Fruit fly (Drosophila melanogaster) whole organism, embryonic: ENCODE data around the gene Smox.
A peak's percentile ranks its signal among the peaks of the same experiment; 100 is the strongest.

Experiments
- Atf3 ChIP-seq: fragments of 200-800 bp; sonication (Bioruptor generic); optimal IDR thresholded peaks from 3 replicates; lab custom pipeline; 2016; ENCODE audit warnings: missing biosample characterization, missing genetic modification characterization
- Awh ChIP-seq: fragments of 200-800 bp; sonication (Bioruptor generic); IDR thresholded peaks from 2 replicates; pipeline ENCODE4, ENCODE4 v1.3.6; 2022; ENCODE audit warnings: missing biosample characterization, missing genetic modification characterization
- CG10462 ChIP-seq: fragments of 200-800 bp; sonication (Bioruptor generic); optimal IDR thresholded peaks from 2 replicates; lab custom pipeline; 2016; ENCODE audit warnings: missing biosample characterization, missing genetic modification characterization
- CG11504 ChIP-seq: fragments of 200-800 bp; sonication (Bioruptor generic); optimal IDR thresholded peaks from 3 replicates; lab custom pipeline; 2019; ENCODE audit warnings: missing biosample characterization, mild to moderate bottlenecking, missing genetic modification characterization, moderate library complexity
- CG11696 ChIP-seq: fragments of 200-800 bp; sonication (Bioruptor generic); IDR thresholded peaks from 2 replicates; pipeline ENCODE4 v1.3.6; 2022; ENCODE audit warnings: missing biosample characterization, missing genetic modification characterization
- CG12071 ChIP-seq: fragments of 200-800 bp; sonication (Bioruptor generic); optimal IDR thresholded peaks from 3 replicates; lab custom pipeline; 2018; ENCODE audit warnings: missing biosample characterization, mild to moderate bottlenecking, missing genetic modification characterization
- CG14667 ChIP-seq: fragments of 200-800 bp; sonication (Bioruptor generic); IDR thresholded peaks from 2 replicates; pipeline ENCODE4 v1.3.6; 2022; ENCODE audit warnings: missing biosample characterization, missing genetic modification characterization
- CG18262 ChIP-seq: fragments of 200-800 bp; optimal IDR thresholded peaks from 3 replicates; lab custom pipeline; 2019; ENCODE audit warnings: missing biosample characterization, mild to moderate bottlenecking, missing genetic modification characterization, moderate library complexity
- CG2678 ChIP-seq: fragments of 200-800 bp; sonication (Bioruptor generic); optimal IDR thresholded peaks from 3 replicates; lab custom pipeline; 2019; ENCODE audit warnings: missing biosample characterization, mild to moderate bottlenecking, missing genetic modification characterization, moderate library complexity
- CG30020 ChIP-seq: fragments of 200-800 bp; optimal IDR thresholded peaks from 2 replicates; lab custom pipeline; 2019; ENCODE audit warnings: missing biosample characterization, mild to moderate bottlenecking, missing genetic modification characterization, moderate library complexity
- CG30403 ChIP-seq: fragments of 200-800 bp; sonication (Bioruptor generic); optimal IDR thresholded peaks from 3 replicates; lab custom pipeline; 2016; ENCODE audit warnings: missing biosample characterization, missing genetic modification characterization
- CG30431 ChIP-seq: fragments of 200-800 bp; sonication (Bioruptor generic); optimal IDR thresholded peaks from 2 replicates; lab custom pipeline; 2017; ENCODE audit warnings: missing biosample characterization, missing genetic modification characterization
- CG34376 ChIP-seq: fragments of 200-800 bp; sonication (Bioruptor generic); optimal IDR thresholded peaks from 2 replicates; lab custom pipeline; 2018; ENCODE audit warnings: missing biosample characterization, mild to moderate bottlenecking, missing genetic modification characterization
- CG6689 ChIP-seq: fragments of 200-800 bp; sonication (Bioruptor generic); IDR thresholded peaks from 2 replicates; pipeline ENCODE4 v1.3.6; 2022; ENCODE audit warnings: missing biosample characterization, missing genetic modification characterization
- CG6791 ChIP-seq: fragments of 200-800 bp; sonication (Bioruptor generic); IDR thresholded peaks from 3 replicates; pipeline ENCODE4 v1.3.6; 2022; ENCODE audit warnings: missing biosample characterization, missing genetic modification characterization; ENCODE audit not compliant: partially characterized antibody
- CG8089 ChIP-seq: fragments of 200-800 bp; sonication (Bioruptor generic); optimal IDR thresholded peaks from 3 replicates; lab custom pipeline; 2016; ENCODE audit warnings: missing biosample characterization, missing genetic modification characterization
- CoRest ChIP-seq: fragments of 200-800 bp; sonication (Bioruptor generic); optimal IDR thresholded peaks from 3 replicates; lab custom pipeline; 2018; ENCODE audit warnings: missing biosample characterization, mild to moderate bottlenecking, missing genetic modification characterization, moderate library complexity
- D19B ChIP-seq: fragments of 200-800 bp; sonication (Bioruptor generic); optimal IDR thresholded peaks from 2 replicates; lab custom pipeline; 2017; ENCODE audit warnings: missing biosample characterization, mild to moderate bottlenecking, missing genetic modification characterization
- Dad ChIP-seq: fragments of 200-800 bp; sonication (Bioruptor generic); optimal IDR thresholded peaks from 3 replicates; lab custom pipeline; 2016; ENCODE audit warnings: missing biosample characterization, missing genetic modification characterization
- Doc3 ChIP-seq: fragments of 200-800 bp; sonication (Bioruptor generic); IDR thresholded peaks from 3 replicates; pipeline ENCODE4 v1.3.6; 2022; ENCODE audit warnings: missing biosample characterization, missing genetic modification characterization; ENCODE audit not compliant: partially characterized antibody
- Hand ChIP-seq: fragments of 200-800 bp; sonication (Bioruptor generic); optimal IDR thresholded peaks from 2 replicates; lab custom pipeline; 2017; ENCODE audit warnings: mild to moderate bottlenecking, missing biosample characterization, missing genetic modification reagents, missing genetic modification characterization
- MBD-R2 ChIP-seq: fragments of 200-800 bp; sonication (Bioruptor generic); IDR thresholded peaks from 2 replicates; pipeline ENCODE4 v1.3.6; 2022; ENCODE audit warnings: missing biosample characterization, missing genetic modification characterization
- NK7.1 ChIP-seq: fragments of 200-800 bp; sonication (Bioruptor generic); optimal IDR thresholded peaks from 3 replicates; lab custom pipeline; 2016; ENCODE audit warnings: missing biosample characterization, missing genetic modification characterization
- NfI ChIP-seq: fragments of 200-800 bp; sonication (Bioruptor generic); optimal IDR thresholded peaks from 3 replicates; lab custom pipeline; 2018; ENCODE audit warnings: missing biosample characterization, mild to moderate bottlenecking, missing genetic modification characterization, moderate library complexity
- Oli ChIP-seq: fragments of 200-800 bp; sonication (Bioruptor generic); optimal IDR thresholded peaks from 2 replicates; lab custom pipeline; 2018; ENCODE audit warnings: missing biosample characterization, mild to moderate bottlenecking, missing genetic modification characterization, moderate library complexity
- Pdp1 ChIP-seq, 2 experiments: fragments of 200-800 bp; sonication (Bioruptor generic); optimal IDR thresholded peaks; 3 replicates each; lab custom pipeline; 2016; ENCODE audit warnings: missing biosample characterization in 2 of 2, missing genetic modification characterization in 2 of 2, mild to moderate bottlenecking in 1 of 2, moderate library complexity in 1 of 2
- Poxn ChIP-seq: fragments of 200-800 bp; sonication (Bioruptor generic); IDR thresholded peaks from 2 replicates; pipeline ENCODE4 v1.3.6; 2022; ENCODE audit warnings: missing biosample characterization, missing genetic modification characterization
- Sin3A ChIP-seq: fragments of >200 bp; optimal IDR thresholded peaks from 2 replicates; lab custom pipeline; 2018
- Six4 ChIP-seq: fragments of 200-800 bp; sonication (Bioruptor generic); optimal IDR thresholded peaks from 2 replicates; lab custom pipeline; 2016; ENCODE audit warnings: missing biosample characterization, missing genetic modification characterization
- Usf ChIP-seq: fragments of 200-800 bp; sonication (Bioruptor generic); optimal IDR thresholded peaks from 2 replicates; lab custom pipeline; 2017; ENCODE audit warnings: missing genotype, missing biosample characterization, missing genetic modification characterization
- abd-A ChIP-seq: fragments of 200-800 bp; sonication (Bioruptor generic); optimal IDR thresholded peaks from 3 replicates; lab custom pipeline; 2019; ENCODE audit warnings: missing biosample characterization, mild to moderate bottlenecking, missing genetic modification characterization, moderate library complexity
- az2 ChIP-seq: fragments of 200-800 bp; sonication (Bioruptor generic); optimal IDR thresholded peaks from 3 replicates; lab custom pipeline; 2016; ENCODE audit warnings: missing biosample characterization, missing genetic modification characterization
- cad ChIP-seq: fragments of >200 bp; optimal IDR thresholded peaks from 2 replicates; lab custom pipeline; 2017; ENCODE audit warnings: missing biosample characterization, missing genetic modification characterization
- cg ChIP-seq: fragments of 200-800 bp; sonication (Bioruptor generic); optimal IDR thresholded peaks from 3 replicates; lab custom pipeline; 2019; ENCODE audit warnings: missing biosample characterization, mild to moderate bottlenecking, missing genetic modification characterization, moderate library complexity
- danr ChIP-seq: fragments of 200-800 bp; sonication (Bioruptor generic); IDR thresholded peaks from 2 replicates; pipeline ENCODE4 v1.3.6; 2022; ENCODE audit warnings: missing biosample characterization, missing genetic modification characterization
- dysf ChIP-seq: fragments of 200-800 bp; sonication (Bioruptor generic); IDR thresholded peaks from 3 replicates; pipeline ENCODE4 v1.3.6; 2022; ENCODE audit warnings: missing biosample characterization, missing genetic modification characterization
- esg ChIP-seq: fragments of 200-800 bp; sonication (Bioruptor generic); conservative IDR thresholded peaks from 2 replicates; pipeline ENCODE4 v1.3.6; 2022; ENCODE audit warnings: missing biosample characterization, missing genetic modification characterization
- eyg ChIP-seq: fragments of 200-800 bp; sonication (Bioruptor generic); optimal IDR thresholded peaks from 3 replicates; lab custom pipeline; 2016; ENCODE audit warnings: missing biosample characterization, missing genetic modification characterization
- hkb ChIP-seq, 2 experiments: fragments of 200-800 bp in 1 of 2; fragments of >200 bp in 1 of 2; sonication (Bioruptor generic) in 1 of 2; IDR thresholded peaks in 1 of 2; optimal IDR thresholded peaks in 1 of 2; 2 replicates each; pipeline versions ENCODE4 v1.3.6 to Lab custom; 2017 to 2022; ENCODE audit warnings: missing biosample characterization in 1 of 2, missing genetic modification characterization in 1 of 2
- maf-S ChIP-seq: fragments of 200-800 bp; sonication (Bioruptor generic); optimal IDR thresholded peaks from 2 replicates; lab custom pipeline; 2016; ENCODE audit warnings: missing biosample characterization, missing genetic modification characterization
- org-1 ChIP-seq: fragments of 200-800 bp; sonication (Bioruptor generic); optimal IDR thresholded peaks from 2 replicates; lab custom pipeline; 2017; ENCODE audit warnings: missing biosample characterization, missing genetic modification characterization
- p53 ChIP-seq: fragments of 200-800 bp; sonication (Bioruptor generic); optimal IDR thresholded peaks from 2 replicates; lab custom pipeline; 2016; ENCODE audit warnings: missing biosample characterization, missing genetic modification characterization
- peb ChIP-seq: fragments of 200-800 bp; sonication (Bioruptor generic); IDR thresholded peaks from 2 replicates; pipeline ENCODE4 v1.3.6; 2022; ENCODE audit warnings: missing biosample characterization, missing genetic modification characterization
- pfk ChIP-seq: fragments of 200-800 bp; sonication (Bioruptor generic); optimal IDR thresholded peaks from 2 replicates; lab custom pipeline; 2018; ENCODE audit warnings: missing biosample characterization, mild to moderate bottlenecking, missing genetic modification characterization, moderate library complexity
- sisA ChIP-seq: fragments of 200-800 bp; sonication (Bioruptor generic); IDR thresholded peaks from 2 replicates; pipeline ENCODE4 v1.3.6; 2022; ENCODE audit warnings: missing biosample characterization, missing genetic modification characterization
- sob ChIP-seq: fragments of 200-800 bp; sonication (Bioruptor generic); IDR thresholded peaks from 2 replicates; pipeline ENCODE4 v1.3.6; 2022; ENCODE audit warnings: missing biosample characterization, missing genetic modification characterization
- stc ChIP-seq: fragments of 200-800 bp; sonication (Bioruptor generic); IDR thresholded peaks from 2 replicates; pipeline ENCODE4 v1.3.6; 2022; ENCODE audit warnings: missing biosample characterization, missing genetic modification characterization
- unpg ChIP-seq: fragments of 200-800 bp; sonication (Bioruptor generic); optimal IDR thresholded peaks from 3 replicates; lab custom pipeline; 2018; ENCODE audit warnings: missing biosample characterization, mild to moderate bottlenecking, missing genetic modification characterization, moderate library complexity
- yki ChIP-seq: fragments of >200 bp; optimal IDR thresholded peaks from 3 replicates; lab custom pipeline; 2018
- zen ChIP-seq: fragments of 200-800 bp; sonication (Bioruptor generic); optimal IDR thresholded peaks from 3 replicates; lab custom pipeline; 2018; ENCODE audit warnings: missing biosample characterization, mild to moderate bottlenecking, missing genetic modification characterization, moderate library complexity

Smox gene

dm6 chrX:8131693-8132313, 10.3 kb downstream of the Smox start, which contains the start of gene CG10958 (continued):
- TF ChIP-seq D19B (GFP tag; lab: Kevin White, UChicago) (no peak), maf-S (GFP tag; lab: Kevin White, UChicago) (peak; percentile 4), Six4 (GFP tag; lab: Kevin White, UChicago) (peak; percentile 63), CG12071 (GFP tag; lab: Kevin White, UChicago) (no peak), CG18262 (tag; lab: Kevin White, UChicago) (peak; percentile 55), zen (tag; lab: Kevin White, UChicago) (no peak), org-1 (no peak), CG34376 (GFP tag; lab: Kevin White, UChicago) (peak; percentile 33), NfI (GFP tag; lab: Kevin White, UChicago) (peak; percentile 43), Usf (no peak), Poxn (GFP tag; lab: Robert Waterston, UW) (no peak), yki (lab: Kevin White, UChicago) (no peak), CG30431 (GFP tag; lab: Kevin White, UChicago) (no peak), CG6689 (GFP tag; lab: Robert Waterston, UW) (peak; percentile 64; the same call in 1 of the 2 replicates), stc (GFP tag; lab: Robert Waterston, UW) (no peak), cg (GFP tag; lab: Kevin White, UChicago) (no peak), p53 (no peak), sisA (GFP tag; lab: Robert Waterston, UW) (peak; percentile 52), NK7.1 (GFP tag; lab: Kevin White, UChicago) (no peak), CG11696 (no peak), az2 (GFP tag; lab: Kevin White, UChicago) (peak; percentile 36), CG14667 (GFP tag; lab: Robert Waterston, UW) (peak; percentile 40; the same call in 1 of the 2 replicates), Oli (tag; lab: Kevin White, UChicago) (peak; percentile 27), abd-A (tag; lab: Kevin White, UChicago) (no peak), danr (GFP tag; lab: Robert Waterston, UW) (no peak), peb (GFP tag; lab: Robert Waterston, UW) (no peak), Hand (GFP tag; lab: Kevin White, UChicago) (no peak), CG30403 (GFP tag; lab: Kevin White, UChicago) (peak; percentile 70), Pdp1 (GFP tag; optimal IDR thresholded peaks at IDR 0.05; lab: Kevin White, UChicago) (peak; percentile 40 to 42), eyg (GFP tag; lab: Kevin White, UChicago) (no peak), Doc3 (peak; percentile 14; the same call in 1 of the 3 replicates), Atf3 (peak; percentile 51), sob (GFP tag; lab: Robert Waterston, UW) (peak; percentile 68), Dad (GFP tag; lab: Kevin White, UChicago) (peak; percentile 35), CG10462 (GFP tag; lab: Kevin White, UChicago) (no peak), CG6791 (GFP tag; lab: Robert Waterston, UW) (0 out of 3 replicates have a peak, but pooled peaks have one; percentile 31), esg (GFP tag; lab: Robert Waterston, UW) (0 out of 2 replicates have a peak, but pooled peaks have one; percentile 20), MBD-R2 (GFP tag; lab: Robert Waterston, UW) (peak; percentile 73), pfk (no peak), CG11504 (tag; lab: Kevin White, UChicago) (no peak), hkb (optimal IDR thresholded peaks at IDR 0.05; lab: Kevin White, UChicago) (no peak), hkb (GFP tag; IDR thresholded peaks at IDR 0.05; lab: Robert Waterston, UW) (peak; percentile 71), CG30020 (tag; lab: Kevin White, UChicago) (peak; percentile 11), CG2678 (peak; percentile 62), CoRest (tag; lab: Kevin White, UChicago) (peak; percentile 37), Sin3A (lab: Kevin White, UChicago) (peak; percentile 8), dysf (GFP tag; lab: Robert Waterston, UW) (peak; percentile 37; the same call in 2 of the 3 replicates), Awh (GFP tag; lab: Robert Waterston, UW) (0 out of 2 replicates have a peak, but pooled peaks have one; percentile 48), cad (GFP tag; lab: Kevin White, UChicago) (no peak), unpg (GFP tag; lab: Kevin White, UChicago) (peak; percentile 59), CG8089 (GFP tag; lab: Kevin White, UChicago) (no peak)
